Fruit fly (Drosophila melanogaster) whole organism, embryonic: Measurements from ENCODE around the gene CCKLR-17D1.

ENCODE experiments used
- Atf-2 ChIP-seq: fragments of 200-800 bp; sonication (Bioruptor generic); optimal IDR thresholded peaks from 2 replicates; lab custom pipeline; 2016; ENCODE audit warnings: missing biosample characterization, missing genetic modification characterization
- B-H1 ChIP-seq: fragments of 200-800 bp; sonication (Bioruptor generic); IDR thresholded peaks from 3 replicates; pipeline ENCODE4 v1.3.6; 2022; ENCODE audit warnings: missing biosample characterization, missing genetic modification characterization
- Bgb ChIP-seq: fragments of 200-800 bp; sonication (Bioruptor generic); IDR thresholded peaks from 2 replicates; pipeline ENCODE4 v1.3.6; 2022; ENCODE audit warnings: missing biosample characterization, missing genetic modification characterization; ENCODE audit not compliant: partially characterized antibody
- CG10267 ChIP-seq: fragments of 200-800 bp; sonication (Bioruptor generic); optimal IDR thresholded peaks from 2 replicates; lab custom pipeline; 2018; ENCODE audit warnings: missing biosample characterization, mild to moderate bottlenecking, missing genetic modification characterization, moderate library complexity
- CG10959 ChIP-seq: fragments of 200-800 bp; sonication (Bioruptor generic); IDR thresholded peaks from 2 replicates; pipeline ENCODE4 v1.3.6; 2022; ENCODE audit warnings: missing biosample characterization, missing genetic modification characterization
- CG10979 ChIP-seq: fragments of 200-800 bp; sonication (Bioruptor generic); optimal IDR thresholded peaks from 2 replicates; lab custom pipeline; 2018; ENCODE audit warnings: missing biosample characterization, mild to moderate bottlenecking, missing genetic modification characterization, moderate library complexity
- CG12769 ChIP-seq: fragments of 200-800 bp; sonication (Bioruptor generic); optimal IDR thresholded peaks from 2 replicates; lab custom pipeline; 2019; ENCODE audit warnings: missing biosample characterization, mild to moderate bottlenecking, missing genetic modification characterization, moderate library complexity
- CG13424 ChIP-seq: fragments of 200-800 bp; sonication (Bioruptor generic); optimal IDR thresholded peaks from 2 replicates; lab custom pipeline; 2019; ENCODE audit warnings: missing biosample characterization, mild to moderate bottlenecking, missing genetic modification characterization, moderate library complexity
- CG17912 ChIP-seq: fragments of 200-800 bp; sonication (Bioruptor generic); optimal IDR thresholded peaks from 2 replicates; lab custom pipeline; 2018; ENCODE audit warnings: missing biosample characterization, mild to moderate bottlenecking, missing genetic modification characterization
- CG30403 ChIP-seq: fragments of 200-800 bp; sonication (Bioruptor generic); optimal IDR thresholded peaks from 3 replicates; lab custom pipeline; 2016; ENCODE audit warnings: missing biosample characterization, missing genetic modification characterization
- CG31224 ChIP-seq: fragments of 200-800 bp; sonication (Bioruptor generic); IDR thresholded peaks from 2 replicates; pipeline ENCODE4 v1.3.6; 2022; ENCODE audit warnings: missing biosample characterization, missing genetic modification characterization
- CG3407 ChIP-seq: fragments of 200-800 bp; sonication (Bioruptor generic); optimal IDR thresholded peaks from 2 replicates; lab custom pipeline; 2018; ENCODE audit warnings: missing biosample characterization, mild to moderate bottlenecking, missing genetic modification characterization
- CG34376 ChIP-seq: fragments of 200-800 bp; sonication (Bioruptor generic); optimal IDR thresholded peaks from 2 replicates; lab custom pipeline; 2018; ENCODE audit warnings: missing biosample characterization, mild to moderate bottlenecking, missing genetic modification characterization
- CG4424 ChIP-seq: fragments of 200-800 bp; sonication (Bioruptor generic); optimal IDR thresholded peaks from 3 replicates; lab custom pipeline; 2016; ENCODE audit warnings: missing biosample characterization, missing genetic modification characterization
- CG6813 ChIP-seq: fragments of 200-800 bp; sonication (Bioruptor generic); optimal IDR thresholded peaks from 2 replicates; lab custom pipeline; 2017; ENCODE audit warnings: missing biosample characterization, missing genetic modification characterization, mild to moderate bottlenecking, moderate library complexity, missing genetic modification reagents
- CG6854 ChIP-seq: fragments of 200-800 bp; sonication (Bioruptor generic); optimal IDR thresholded peaks from 3 replicates; lab custom pipeline; 2017; ENCODE audit warnings: missing biosample characterization, mild to moderate bottlenecking, missing genetic modification characterization
- CG7271 ChIP-seq: fragments of 200-800 bp; sonication (Bioruptor generic); optimal IDR thresholded peaks from 2 replicates; lab custom pipeline; 2018; ENCODE audit warnings: missing biosample characterization, mild to moderate bottlenecking, missing genetic modification characterization, moderate library complexity
- CG7963 ChIP-seq: fragments of 200-800 bp; sonication (Bioruptor generic); IDR thresholded peaks from 3 replicates; pipeline ENCODE4 v1.3.6; 2022; ENCODE audit warnings: missing biosample characterization, missing genetic modification characterization; ENCODE audit not compliant: partially characterized antibody
- CHES-1-like ChIP-seq: fragments of 200-800 bp; sonication (Bioruptor generic); optimal IDR thresholded peaks from 2 replicates; lab custom pipeline; 2016; ENCODE audit warnings: missing biosample characterization, missing genetic modification characterization
- CoRest ChIP-seq: fragments of 200-800 bp; sonication (Bioruptor generic); optimal IDR thresholded peaks from 3 replicates; lab custom pipeline; 2018; ENCODE audit warnings: missing biosample characterization, mild to moderate bottlenecking, missing genetic modification characterization, moderate library complexity
- Doc2 ChIP-seq: fragments of 200-800 bp; sonication (Bioruptor generic); IDR thresholded peaks from 2 replicates; pipeline ENCODE4 v1.3.6; 2022; ENCODE audit warnings: missing biosample characterization, missing genetic modification characterization
- HHEX ChIP-seq: fragments of 200-800 bp; sonication (Bioruptor generic); optimal IDR thresholded peaks from 3 replicates; lab custom pipeline; 2017; ENCODE audit warnings: missing biosample characterization, mild to moderate bottlenecking, missing genetic modification characterization, missing genetic modification reagents
- HLH54F ChIP-seq: fragments of 200-800 bp; sonication (Bioruptor generic); optimal IDR thresholded peaks from 3 replicates; lab custom pipeline; 2016; ENCODE audit warnings: missing biosample characterization, missing genetic modification characterization
- HmgZ ChIP-seq: fragments of 200-800 bp; sonication (Bioruptor generic); optimal IDR thresholded peaks from 2 replicates; lab custom pipeline; 2018; ENCODE audit warnings: missing biosample characterization, mild to moderate bottlenecking, missing genetic modification characterization
- Hr78 ChIP-seq, 2 experiments: fragments of 200-800 bp in 1 of 2; fragments of >200 bp in 1 of 2; sonication (Bioruptor generic) in 1 of 2; optimal IDR thresholded peaks; 2 replicates each; lab custom pipeline; 2017 to 2019; ENCODE audit warnings: missing biosample characterization in 2 of 2, missing genetic modification characterization in 2 of 2, mild to moderate bottlenecking in 1 of 2, moderate library complexity in 1 of 2
- Mrtf ChIP-seq: fragments of 200-800 bp; sonication (Bioruptor generic); IDR thresholded peaks from 3 replicates; pipeline ENCODE4 v1.3.6; 2022; ENCODE audit warnings: missing biosample characterization, missing genetic modification characterization
- Optix ChIP-seq: fragments of 200-800 bp; sonication (Bioruptor generic); IDR thresholded peaks from 3 replicates; pipeline ENCODE4 v1.3.6; 2022; ENCODE audit warnings: missing biosample characterization, missing genetic modification characterization
- Ptx1 ChIP-seq: fragments of 200-800 bp; sonication (Bioruptor generic); IDR thresholded peaks from 2 replicates; pipeline ENCODE4 v1.3.6; 2022; ENCODE audit warnings: missing biosample characterization, missing genetic modification characterization
- Sox102F ChIP-seq: fragments of 200-800 bp; sonication (Bioruptor generic); optimal IDR thresholded peaks from 2 replicates; lab custom pipeline; 2018; ENCODE audit warnings: missing biosample characterization, mild to moderate bottlenecking, missing genetic modification characterization, moderate library complexity
- YL-1 ChIP-seq: fragments of 200-800 bp; sonication (Bioruptor generic); optimal IDR thresholded peaks from 3 replicates; lab custom pipeline; 2017; ENCODE audit warnings: missing biosample characterization, mild to moderate bottlenecking, missing genetic modification characterization
- aop ChIP-seq: fragments of 200-800 bp; sonication (Bioruptor generic); IDR thresholded peaks from 2 replicates; pipeline ENCODE4 v1.3.6; 2022; ENCODE audit warnings: missing biosample characterization, missing genetic modification characterization
- az2 ChIP-seq: fragments of 200-800 bp; sonication (Bioruptor generic); optimal IDR thresholded peaks from 3 replicates; lab custom pipeline; 2016; ENCODE audit warnings: missing biosample characterization, missing genetic modification characterization
- bab2 ChIP-seq: fragments of 200-800 bp; sonication (Bioruptor generic); optimal IDR thresholded peaks from 2 replicates; lab custom pipeline; 2016; ENCODE audit warnings: missing biosample characterization, missing genetic modification characterization
- chm ChIP-seq: fragments of 200-800 bp; sonication (Bioruptor generic); IDR thresholded peaks from 2 replicates; pipeline ENCODE4 v1.3.6; 2022; ENCODE audit warnings: missing biosample characterization, missing genetic modification characterization
- chn ChIP-seq: fragments of 200-800 bp; sonication (Bioruptor generic); optimal IDR thresholded peaks from 2 replicates; lab custom pipeline; 2016; ENCODE audit warnings: missing biosample characterization, missing genetic modification characterization
- crc ChIP-seq: fragments of 200-800 bp; sonication (Bioruptor generic); optimal IDR thresholded peaks from 2 replicates; lab custom pipeline; 2016; ENCODE audit warnings: missing biosample characterization, missing genetic modification characterization
- dati ChIP-seq: fragments of 200-800 bp; sonication (Bioruptor generic); IDR thresholded peaks from 2 replicates; pipeline ENCODE4 v1.3.6; 2022; ENCODE audit warnings: missing biosample characterization, missing genetic modification characterization
- ems ChIP-seq: fragments of 200-800 bp; sonication (Bioruptor generic); optimal IDR thresholded peaks from 3 replicates; lab custom pipeline; 2016; ENCODE audit warnings: missing biosample characterization, missing genetic modification characterization
- ewg ChIP-seq: fragments of 200-800 bp; sonication (Bioruptor generic); optimal IDR thresholded peaks from 3 replicates; lab custom pipeline; 2017; ENCODE audit warnings: mild to moderate bottlenecking, missing biosample characterization, missing genetic modification reagents, missing genetic modification characterization
- gfzf ChIP-seq: fragments of 200-800 bp; sonication (Bioruptor generic); optimal IDR thresholded peaks from 2 replicates; lab custom pipeline; 2016; ENCODE audit warnings: missing biosample characterization, mild to moderate bottlenecking, missing genetic modification characterization, moderate library complexity
- gsb-n ChIP-seq: fragments of 200-800 bp; sonication (Bioruptor generic); optimal IDR thresholded peaks from 3 replicates; lab custom pipeline; 2018; ENCODE audit warnings: missing biosample characterization, mild to moderate bottlenecking, missing genetic modification characterization
- hbn ChIP-seq: fragments of 200-800 bp; sonication (Bioruptor generic); IDR thresholded peaks from 2 replicates; pipeline ENCODE4 v1.3.6; 2022; ENCODE audit warnings: missing biosample characterization, missing genetic modification characterization; ENCODE audit not compliant: partially characterized antibody
- ken ChIP-seq: fragments of 200-800 bp; sonication (Bioruptor generic); IDR thresholded peaks from 3 replicates; pipeline ENCODE4 v1.3.6; 2022; ENCODE audit warnings: missing biosample characterization, missing genetic modification characterization
- knrl ChIP-seq: fragments of 200-800 bp; sonication (Bioruptor generic); IDR thresholded peaks from 3 replicates; pipeline ENCODE4 v1.3.6; 2022; ENCODE audit warnings: missing biosample characterization, missing genetic modification characterization; ENCODE audit not compliant: partially characterized antibody
- oc ChIP-seq: fragments of 200-800 bp; sonication (Bioruptor generic); optimal IDR thresholded peaks from 2 replicates; lab custom pipeline; 2018; ENCODE audit warnings: missing biosample characterization, mild to moderate bottlenecking, missing genetic modification characterization, moderate library complexity
- sens ChIP-seq: fragments of 200-800 bp; sonication (Bioruptor generic); peaks from one replicate; lab custom pipeline; 2016; ENCODE audit warnings: missing biosample characterization, missing genetic modification characterization
- slp2 ChIP-seq: fragments of 200-800 bp; sonication (Bioruptor generic); optimal IDR thresholded peaks from 2 replicates; lab custom pipeline; 2016; ENCODE audit warnings: missing biosample characterization, missing genetic modification characterization
- so ChIP-seq: fragments of 200-800 bp; sonication (Bioruptor generic); IDR thresholded peaks from 3 replicates; pipeline ENCODE4 v1.3.6; 2022; ENCODE audit warnings: missing biosample characterization, missing genetic modification characterization
- tgo ChIP-seq: fragments of 200-800 bp; sonication (Bioruptor generic); IDR thresholded peaks from 3 replicates; pipeline ENCODE4 v1.3.6; 2022; ENCODE audit warnings: missing biosample characterization, missing genetic modification characterization
- zfh2 ChIP-seq: fragments of 200-800 bp; sonication (Bioruptor generic); optimal IDR thresholded peaks from 2 replicates; lab custom pipeline; 2016; ENCODE audit warnings: missing biosample characterization, missing genetic modification characterization

The CCKLR-17D1 gene

DNA sequence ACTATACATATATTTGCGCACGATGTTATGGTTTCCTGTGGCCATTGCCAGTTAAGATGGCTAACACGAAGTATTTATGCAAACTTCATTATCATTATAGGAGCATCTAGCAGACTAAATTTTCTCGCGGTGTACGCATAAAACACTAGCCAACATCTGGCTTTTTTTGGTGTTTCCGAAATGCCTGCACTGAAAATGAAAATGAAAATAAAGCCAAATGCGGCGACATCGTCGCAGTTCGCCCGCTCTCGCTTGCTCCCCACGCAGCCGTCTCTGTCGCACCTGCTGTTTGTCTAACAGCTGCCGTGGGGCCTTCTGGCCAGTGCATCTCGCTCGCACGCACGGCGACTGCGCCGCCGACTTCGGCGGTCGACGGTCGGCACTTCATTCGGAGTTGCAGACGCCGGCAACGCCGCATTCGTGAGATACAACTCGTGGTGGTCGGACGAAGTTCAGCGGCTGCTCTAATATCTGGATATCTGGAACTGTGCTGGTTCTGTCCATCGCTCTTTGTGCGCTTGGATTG lies 48.5 kb upstream of the CCKLR-17D1 start, which contains the start of gene CG6891 (continued):
- TF ChIP-seq CoRest (tag; lab: Kevin White, UChicago) (peak; percentile 16), CG31224 (no peak), B-H1 (GFP tag; lab: Robert Waterston, UW) (no peak), bab2 (GFP tag; lab: Kevin White, UChicago) (no peak), Sox102F (GFP tag; lab: Kevin White, UChicago) (peak; percentile 30), az2 (GFP tag; lab: Kevin White, UChicago) (peak; percentile 40), ems (GFP tag; lab: Kevin White, UChicago) (no peak), CG13424 (tag; lab: Kevin White, UChicago) (no peak), Optix (GFP tag; lab: Robert Waterston, UW) (peak; percentile 48; the same call in 1 of the 3 replicates), HHEX (no peak), ken (GFP tag; lab: Robert Waterston, UW) (peak; percentile 29; the same call in 1 of the 3 replicates), gfzf (GFP tag; lab: Kevin White, UChicago) (no peak), tgo (GFP tag; lab: Robert Waterston, UW) (peak; percentile 23; the same call in 1 of the 3 replicates), oc (tag; lab: Kevin White, UChicago) (no peak), so (GFP tag; lab: Robert Waterston, UW) (peak; percentile 43; the same call in 1 of the 3 replicates), Doc2 (GFP tag; lab: Robert Waterston, UW) (no peak), CG6813 (no peak), CG10267 (tag; lab: Kevin White, UChicago) (no peak), Mrtf (GFP tag; lab: Robert Waterston, UW) (no peak), sens (GFP tag; lab: Kevin White, UChicago) (peak; percentile 80), crc (GFP tag; lab: Kevin White, UChicago) (no peak), ewg (GFP tag; lab: Kevin White, UChicago) (peak; percentile 25), CG10979 (tag; lab: Kevin White, UChicago) (peak; percentile 20), hbn (GFP tag; lab: Robert Waterston, UW) (no peak), CG7963 (GFP tag; lab: Robert Waterston, UW) (no peak), CG17912 (GFP tag; lab: Kevin White, UChicago) (peak; percentile 13), knrl (GFP tag; lab: Robert Waterston, UW) (no peak; the same call in 2 of the 3 replicates), Atf-2 (GFP tag; lab: Kevin White, UChicago) (no peak), chn (peak; percentile 11), gsb-n (no peak), CG10959 (0 out of 2 replicates have a peak, but pooled peaks have one; percentile 17), HLH54F (GFP tag; lab: Kevin White, UChicago) (no peak), CG34376 (GFP tag; lab: Kevin White, UChicago) (no peak), zfh2 (GFP tag; lab: Kevin White, UChicago) (no peak), Bgb (no peak), CG4424 (GFP tag; lab: Kevin White, UChicago) (peak; percentile 16), dati (GFP tag; lab: Robert Waterston, UW) (no peak), CG12769 (tag; lab: Kevin White, UChicago) (peak; percentile 26), CG30403 (GFP tag; lab: Kevin White, UChicago) (peak; percentile 43), YL-1 (GFP tag; lab: Kevin White, UChicago) (peak; percentile 30), aop (GFP tag; lab: Robert Waterston, UW) (no peak), HmgZ (tag; lab: Kevin White, UChicago) (peak; percentile 5), chm (GFP tag; lab: Robert Waterston, UW) (peak; percentile 63), slp2 (GFP tag; lab: Kevin White, UChicago) (no peak), CHES-1-like (GFP tag; lab: Kevin White, UChicago) (no peak), CG7271 (no peak), Ptx1 (GFP tag; lab: Robert Waterston, UW) (0 out of 2 replicates have a peak, but pooled peaks have one; percentile 9), CG3407 (GFP tag; lab: Kevin White, UChicago) (peak; percentile 54), CG6854 (GFP tag; lab: Kevin White, UChicago) (peak; percentile 21), Hr78 (GFP tag; optimal IDR thresholded peaks at IDR 0.05; lab: Kevin White, UChicago) (peak in 1 of 2 experiments; percentile 42)
